Worm (Caenorhabditis elegans) whole organism, mixed stage, embryonic: ENCODE results near the gene cdc-25.4.

Experiments
- blmp-1 ChIP-seq: fragments of 150-350 bp; optimal IDR thresholded peaks from 2 replicates; lab custom pipeline; 2014; ENCODE audit warnings: missing biosample characterization, missing genetic modification characterization
- ces-1 ChIP-seq: fragments of 150-350 bp; optimal IDR thresholded peaks from 2 replicates; lab custom pipeline; 2014; ENCODE audit warnings: missing biosample characterization, missing genetic modification reagents, missing genetic modification characterization
- drap-1 ChIP-seq: fragments of 200-800 bp; sonication (Bioruptor generic); optimal IDR thresholded peaks from 3 replicates; lab custom pipeline; 2018; ENCODE audit warnings: mild to moderate bottlenecking, missing genetic modification characterization, missing compliant biosample characterization
- elt-1 ChIP-seq: sonication (generic microtip); optimal IDR thresholded peaks from 2 replicates; lab custom pipeline; 2017; ENCODE audit warnings: missing genetic modification characterization, mild to moderate bottlenecking, missing compliant biosample characterization, antibody characterized with exemption, moderate library complexity, borderline replicate concordance; ENCODE audit not compliant: insufficient read depth
- hlh-1 ChIP-seq: fragments of 150-350 bp; optimal IDR thresholded peaks from 2 replicates; lab custom pipeline; 2014; ENCODE audit warnings: missing biosample characterization, missing genetic modification reagents, missing genetic modification characterization
- lin-13 ChIP-seq: fragments of 150-350 bp; optimal IDR thresholded peaks from 2 replicates; lab custom pipeline; 2014; ENCODE audit warnings: missing biosample characterization, missing genetic modification characterization
- mab-5 ChIP-seq: fragments of 150-350 bp; optimal IDR thresholded peaks from 2 replicates; lab custom pipeline; 2014; ENCODE audit warnings: missing biosample characterization, missing genetic modification characterization
- nhr-12 ChIP-seq: fragments of 150-350 bp; optimal IDR thresholded peaks from 2 replicates; lab custom pipeline; 2014; ENCODE audit warnings: missing biosample characterization, missing genetic modification characterization
- nhr-237 ChIP-seq: fragments of 150-350 bp; optimal IDR thresholded peaks from 2 replicates; lab custom pipeline; 2014; ENCODE audit warnings: missing biosample characterization, missing genetic modification characterization
- nhr-28 ChIP-seq: fragments of 150-350 bp; optimal IDR thresholded peaks from 2 replicates; lab custom pipeline; 2014; ENCODE audit warnings: missing biosample characterization, missing genetic modification characterization
- pha-4 ChIP-seq: fragments of 150-350 bp; optimal IDR thresholded peaks from 2 replicates; lab custom pipeline; 2018; ENCODE audit warnings: missing biosample characterization, missing genetic modification reagents, missing genetic modification characterization
- snpc-4 ChIP-seq: fragments of 150-350 bp; optimal IDR thresholded peaks from 2 replicates; lab custom pipeline; 2014; ENCODE audit warnings: missing biosample characterization, missing genetic modification characterization
- unc-62 ChIP-seq: fragments of 150-350 bp; optimal IDR thresholded peaks from 2 replicates; lab custom pipeline; 2014; ENCODE audit warnings: missing biosample characterization, missing genetic modification reagents, missing genetic modification characterization

- no peak for TF ChIP-seq nhr-237
- no peak for TF ChIP-seq drap-1 (GFP tag; lab: Kevin White, UChicago)
- TF ChIP-seq nhr-12 (tag; lab: Kevin White, UChicago): no peak
- TF ChIP-seq blmp-1 (tag; lab: Kevin White, UChicago): no peak
- no peak for TF ChIP-seq snpc-4
- no peak for TF ChIP-seq lin-13 (tag; lab: Kevin White, UChicago)
- no peak for TF ChIP-seq pha-4 (tag; lab: Kevin White, UChicago)
- TF ChIP-seq mab-5 (tag; lab: Kevin White, UChicago): no peak
- TF ChIP-seq elt-1 (tag; lab: Kevin White, UChicago): no peak
- TF ChIP-seq ces-1: peak; percentile 85
- no peak for TF ChIP-seq unc-62 (GFP tag; lab: Kevin White, UChicago)
- TF ChIP-seq nhr-28: no peak
- TF ChIP-seq hlh-1: no peak
Measured at ce11 chrII:10200759-10201158, 11.5 kb upstream of the cdc-25.4 start, which contains the start of gene arv-1.
